Worm (Caenorhabditis elegans) whole organism, L4/young adult: Measurements from ENCODE around the gene cky-1.

ENCODE experiments used
- W03F9.2 ChIP-seq: fragments of 150-350 bp; optimal IDR thresholded peaks from 2 replicates; lab custom pipeline; 2014; ENCODE audit warnings: missing biosample characterization, missing genetic modification characterization
- dao-5 ChIP-seq: sonication (generic microtip); optimal IDR thresholded peaks from 2 replicates; lab custom pipeline; 2016; ENCODE audit warnings: missing genotype, missing genetic modification characterization, moderate library complexity, missing compliant biosample characterization
- him-1 ChIP-seq: sonication (generic microtip); optimal IDR thresholded peaks from 2 replicates; lab custom pipeline; 2016; ENCODE audit warnings: missing genotype, missing genetic modification reagents, missing genetic modification characterization, missing compliant biosample characterization

DNA sequence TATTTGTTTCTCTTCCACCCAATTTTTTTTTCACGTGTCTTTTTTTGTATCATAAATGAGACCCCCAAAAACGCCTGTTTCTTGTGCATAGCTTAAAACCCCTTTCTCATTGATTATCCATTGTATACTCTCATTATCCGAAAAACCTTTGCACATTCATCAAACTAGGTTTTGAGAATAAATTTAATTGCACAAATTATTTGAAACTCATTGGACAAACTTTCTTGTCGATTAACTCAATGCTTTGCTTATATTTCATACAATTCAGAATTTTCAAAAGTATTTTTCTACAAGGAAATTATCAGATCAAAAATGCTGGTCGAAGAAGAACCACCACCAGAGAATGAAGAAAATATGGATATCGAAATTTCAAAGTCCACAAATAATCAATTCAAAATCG is 32.4 kb upstream of the cky-1 start, which contains the start of gene R11D1.1:
- TF ChIP-seq him-1 (tag; lab: Kevin White, UChicago) (no peak), dao-5 (no peak), W03F9.2 (tag; lab: Kevin White, UChicago) (no peak)
